Worm (Caenorhabditis elegans) whole organism, L4 larva: ENCODE results near the gene sre-9.

Experiments used
- D1046.2 ChIP-seq: fragments of 200-800 bp; sonication (Bioruptor generic); IDR thresholded peaks from 2 replicates; pipeline ENCODE4 v1.3.6; 2022; ENCODE audit warnings: missing genetic modification characterization, missing compliant biosample characterization
- F10B5.3 ChIP-seq: sonication (generic microtip); optimal IDR thresholded peaks from 2 replicates; lab custom pipeline; 2016; ENCODE audit warnings: mild to moderate bottlenecking, missing genetic modification characterization, missing compliant biosample characterization
- F26F4.8 ChIP-seq: fragments of 200-800 bp; sonication (Bioruptor generic); conservative IDR thresholded peaks from 2 replicates; pipeline ENCODE4 v1.3.6; 2022; ENCODE audit warnings: missing genetic modification characterization, missing compliant biosample characterization
- Y5F2A.4 ChIP-seq: fragments of 200-800 bp; sonication (Bioruptor generic); optimal IDR thresholded peaks from 2 replicates; lab custom pipeline; 2018; ENCODE audit warnings: mild to moderate bottlenecking, missing genetic modification characterization, missing compliant biosample characterization
- ZK337.2 ChIP-seq: fragments of 200-800 bp; sonication (Bioruptor generic); IDR thresholded peaks from 2 replicates; pipeline ENCODE4 v1.3.6; 2022; ENCODE audit warnings: missing genetic modification reagents, missing genetic modification characterization, missing compliant biosample characterization
- aha-1 ChIP-seq: fragments of 150-350 bp; peaks from one replicate; lab custom pipeline; 2014; ENCODE audit warnings: missing biosample characterization, missing genetic modification characterization
- ama-1 ChIP-seq: fragments of 150-350 bp; optimal IDR thresholded peaks from 2 replicates; lab custom pipeline; 2014; ENCODE audit warnings: inconsistent platforms, mixed read lengths
- arid-1 ChIP-seq: fragments of 200-800 bp; sonication (Bioruptor generic); conservative IDR thresholded peaks from 2 replicates; pipeline ENCODE4 v1.3.6; 2022; ENCODE audit warnings: missing genetic modification reagents, missing genetic modification characterization, missing compliant biosample characterization
- ceh-28 ChIP-seq: fragments of 150-350 bp; optimal IDR thresholded peaks from 2 replicates; lab custom pipeline; 2014; ENCODE audit warnings: missing biosample characterization, missing genetic modification reagents, missing genetic modification characterization
- ceh-44 ChIP-seq: fragments of 200-800 bp; sonication (Bioruptor generic); IDR thresholded peaks from 2 replicates; pipeline ENCODE4 v1.3.6; 2022; ENCODE audit warnings: missing genetic modification reagents, missing genetic modification characterization, missing compliant biosample characterization
- ceh-82 ChIP-seq: sonication (generic microtip); optimal IDR thresholded peaks from 2 replicates; lab custom pipeline; 2017; ENCODE audit warnings: missing biosample characterization, missing genetic modification characterization
- ctbp-1 ChIP-seq: fragments of 200-800 bp; sonication (Bioruptor generic); IDR thresholded peaks from 2 replicates; pipeline ENCODE4 v1.3.6; 2022; ENCODE audit warnings: missing genetic modification reagents, missing genetic modification characterization, missing compliant biosample characterization
- daf-12 ChIP-seq: fragments of 150-350 bp; optimal IDR thresholded peaks from 2 replicates; lab custom pipeline; 2014; ENCODE audit warnings: missing biosample characterization, missing genetic modification reagents, missing genetic modification characterization
- dpl-1 ChIP-seq: fragments of 150-350 bp; optimal IDR thresholded peaks from 2 replicates; lab custom pipeline; 2014; ENCODE audit warnings: missing biosample characterization, missing genetic modification reagents, missing genetic modification characterization
- duxl-1 ChIP-seq: sonication (generic microtip); optimal IDR thresholded peaks from 2 replicates; lab custom pipeline; 2016; ENCODE audit warnings: mild to moderate bottlenecking, missing genetic modification characterization, moderate library complexity, missing compliant biosample characterization; ENCODE audit not compliant: poor library complexity
- dve-1 ChIP-seq: sonication (generic microtip); optimal IDR thresholded peaks from 2 replicates; lab custom pipeline; 2017; ENCODE audit warnings: antibody characterized with exemption, mild to moderate bottlenecking, missing genetic modification characterization, missing compliant biosample characterization; ENCODE audit not compliant: insufficient read depth
- egl-27 ChIP-seq: sonication (generic microtip); optimal IDR thresholded peaks from 3 replicates; lab custom pipeline; 2017; ENCODE audit warnings: missing biosample characterization, missing genetic modification reagents, missing genetic modification characterization
- egl-43 ChIP-seq: fragments of 200-800 bp; sonication (Bioruptor generic); IDR thresholded peaks from 2 replicates; pipeline ENCODE4 v1.3.6; 2022; ENCODE audit warnings: missing genetic modification reagents, missing genetic modification characterization, missing compliant biosample characterization
- gei-8 ChIP-seq: fragments of 200-800 bp; sonication (Bioruptor generic); optimal IDR thresholded peaks from 2 replicates; lab custom pipeline; 2018; ENCODE audit warnings: mild to moderate bottlenecking, missing genetic modification characterization, missing compliant biosample characterization
- jun-1 ChIP-seq: fragments of 150-350 bp; optimal IDR thresholded peaks from 2 replicates; lab custom pipeline; 2014; ENCODE audit warnings: missing biosample characterization, missing genetic modification reagents, missing genetic modification characterization
- lin-29 ChIP-seq: fragments of 200-800 bp; sonication (Bioruptor generic); IDR thresholded peaks from 2 replicates; pipeline ENCODE4 v1.3.6; 2022; ENCODE audit warnings: missing genetic modification reagents, missing genetic modification characterization, missing compliant biosample characterization
- lin-38 ChIP-seq: fragments of 200-800 bp; sonication (Bioruptor generic); IDR thresholded peaks from 2 replicates; pipeline ENCODE4 v1.3.6; 2022; ENCODE audit warnings: missing genetic modification reagents, missing genetic modification characterization, missing compliant biosample characterization
- madf-9 ChIP-seq: fragments of 200-800 bp; sonication (Bioruptor generic); conservative IDR thresholded peaks from 2 replicates; pipeline ENCODE4 v1.3.6; 2022; ENCODE audit warnings: missing genetic modification reagents, missing genetic modification characterization, missing compliant biosample characterization
- mep-1 ChIP-seq: fragments of 150-350 bp; sonication (generic microtip); optimal IDR thresholded peaks from 3 replicates; lab custom pipeline; 2014; ENCODE audit warnings: missing biosample characterization, missing genetic modification characterization
- mxl-2 ChIP-seq: fragments of 200-800 bp; sonication (Bioruptor generic); conservative IDR thresholded peaks from 2 replicates; pipeline ENCODE4 v1.3.6; 2022; ENCODE audit warnings: missing genetic modification reagents, missing genetic modification characterization, missing compliant biosample characterization
- mxl-3 ChIP-seq: fragments of 200-800 bp; sonication (Bioruptor generic); optimal IDR thresholded peaks from 2 replicates; lab custom pipeline; 2018; ENCODE audit warnings: mild to moderate bottlenecking, missing genetic modification characterization, missing compliant biosample characterization
- nhr-102 ChIP-seq: sonication (generic microtip); optimal IDR thresholded peaks from 2 replicates; lab custom pipeline; 2016; ENCODE audit warnings: mild to moderate bottlenecking, missing genetic modification characterization, moderate library complexity, missing compliant biosample characterization
- nhr-11 ChIP-seq: fragments of 150-350 bp; optimal IDR thresholded peaks from 2 replicates; lab custom pipeline; 2014; ENCODE audit warnings: missing biosample characterization, missing genetic modification characterization
- nhr-28 ChIP-seq: fragments of 150-350 bp; optimal IDR thresholded peaks from 2 replicates; lab custom pipeline; 2014; ENCODE audit warnings: missing biosample characterization, missing genetic modification characterization
- pha-4 ChIP-seq, 2 experiments: fragments of 150-350 bp in 1 of 2; fragments of 200-800 bp in 1 of 2; sonication (Bioruptor generic) in 1 of 2; IDR thresholded peaks in 1 of 2; optimal IDR thresholded peaks in 1 of 2; 2 replicates each; pipeline versions ENCODE4 v1.3.6 to Lab custom; 2014 to 2022; ENCODE audit warnings: missing genetic modification characterization in 2 of 2, missing genetic modification reagents in 2 of 2, missing biosample characterization in 1 of 2, missing compliant biosample characterization in 1 of 2
- php-3 ChIP-seq: fragments of 200-800 bp; sonication (Bioruptor generic); IDR thresholded peaks from 2 replicates; pipeline ENCODE4 v1.3.6; 2022; ENCODE audit warnings: missing genetic modification reagents, missing genetic modification characterization, missing compliant biosample characterization
- pqm-1 ChIP-seq: sonication (generic microtip); optimal IDR thresholded peaks from 2 replicates; lab custom pipeline; 2017; ENCODE audit warnings: missing biosample characterization, missing genetic modification characterization
- saeg-2 ChIP-seq: fragments of 200-800 bp; sonication (Bioruptor generic); IDR thresholded peaks from 2 replicates; pipeline ENCODE4 v1.3.6; 2022; ENCODE audit warnings: missing genetic modification reagents, missing genetic modification characterization, missing compliant biosample characterization
- set-16 ChIP-seq: fragments of 200-800 bp; sonication (Bioruptor generic); IDR thresholded peaks from 2 replicates; pipeline ENCODE4 v1.3.6; 2022; ENCODE audit warnings: missing genetic modification reagents, missing genetic modification characterization, missing compliant biosample characterization
- spr-3 ChIP-seq: fragments of 200-800 bp; sonication (Bioruptor generic); optimal IDR thresholded peaks from 2 replicates; lab custom pipeline; 2018; ENCODE audit warnings: mild to moderate bottlenecking, missing genetic modification characterization, missing compliant biosample characterization
- tag-97 ChIP-seq: fragments of 200-800 bp; sonication (Bioruptor generic); IDR thresholded peaks from 2 replicates; pipeline ENCODE4 v1.3.6; 2022; ENCODE audit warnings: missing genetic modification characterization, missing compliant biosample characterization
- unc-130 ChIP-seq: sonication (generic microtip); optimal IDR thresholded peaks from 2 replicates; lab custom pipeline; 2016; ENCODE audit warnings: missing genetic modification reagents, missing genetic modification characterization, missing compliant biosample characterization
- unc-62 ChIP-seq, 3 experiments: fragments of 150-350 bp in 1 of 3; sonication (generic microtip); optimal IDR thresholded peaks in 2 of 3; peaks in 1 of 3; 1 replicate in 1 of 3; 2 replicates in 2 of 3; lab custom pipeline; 2014 to 2017; ENCODE audit warnings: missing biosample characterization in 3 of 3, missing genetic modification characterization in 3 of 3, missing genetic modification reagents in 3 of 3, missing genotype in 1 of 3
- vab-7 ChIP-seq: fragments of 200-800 bp; sonication (Bioruptor generic); IDR thresholded peaks from 2 replicates; pipeline ENCODE4 v1.3.6; 2022; ENCODE audit warnings: missing genetic modification reagents, missing genetic modification characterization, missing compliant biosample characterization
- zfp-3 ChIP-seq: fragments of 200-800 bp; sonication (Bioruptor generic); conservative IDR thresholded peaks from 2 replicates; pipeline ENCODE4 v1.3.6; 2022; ENCODE audit warnings: missing genetic modification reagents, missing genetic modification characterization, missing compliant biosample characterization
- ztf-11 ChIP-seq: fragments of 150-350 bp; optimal IDR thresholded peaks from 2 replicates; lab custom pipeline; 2014; ENCODE audit warnings: missing biosample characterization, missing genetic modification characterization
- ztf-7 ChIP-seq: fragments of 150-350 bp; optimal IDR thresholded peaks from 2 replicates; lab custom pipeline; 2014; ENCODE audit warnings: missing biosample characterization, missing genetic modification characterization

sre-9 gene

ce11 chrV:3905841-3906240 is 11.1 kb downstream of the sre-9 start, which contains the start of gene nhr-156:
Gene nhr-156, plus strand, starts transcription at chrV:3906106.
- peak; percentile 0 for TF ChIP-seq nhr-28
- no peak for TF ChIP-seq vab-7 (GFP tag; lab: Robert Waterston, UW)
- TF ChIP-seq pqm-1 (tag; lab: Kevin White, UChicago) = peak; percentile 3
- no peak for TF ChIP-seq pha-4 (GFP tag; IDR thresholded peaks at IDR 0.05; lab: Robert Waterston, UW)
- no peak for TF ChIP-seq pha-4 (tag; optimal IDR thresholded peaks at IDR 0.05; lab: Kevin White, UChicago)
- peak; percentile 81 for TF ChIP-seq duxl-1

- no peak for TF ChIP-seq ceh-28 (tag; lab: Kevin White, UChicago)
- TF ChIP-seq lin-38 (GFP tag; lab: Robert Waterston, UW) = no peak
- TF ChIP-seq unc-130 (GFP tag; lab: Kevin White, UChicago) = no peak
- no peak for TF ChIP-seq dpl-1 (GFP tag; lab: Kevin White, UChicago)
- TF ChIP-seq lin-29 (GFP tag; lab: Robert Waterston, UW) = no peak
- no peak for TF ChIP-seq nhr-102 (tag; lab: Kevin White, UChicago)
- no peak for TF ChIP-seq nhr-11 (tag; lab: Kevin White, UChicago)
- TF ChIP-seq egl-27 (tag; lab: Kevin White, UChicago) = no peak
- TF ChIP-seq jun-1 (tag; lab: Kevin White, UChicago) = no peak
- no peak for TF ChIP-seq php-3 (GFP tag; lab: Robert Waterston, UW)
- TF ChIP-seq ceh-44 (GFP tag; lab: Robert Waterston, UW) = no peak
Observed at ce11 chrV:3912472-3912871, 17.7 kb downstream of the sre-9 start, which contains the start of gene srx-68. Gene srx-68, plus strand, starts transcription at chrV:3912772.

- TF ChIP-seq unc-62 (GFP tag; optimal IDR thresholded peaks at IDR 0.05 in 1 of 2; lab: Kevin White, UChicago) = peak in 1 of 2 experiments; percentile 29
- no peak for TF ChIP-seq unc-62 (tag; optimal IDR thresholded peaks at IDR 0.05; lab: Kevin White, UChicago)
- no peak for TF ChIP-seq mxl-2
- TF ChIP-seq madf-9 (GFP tag; lab: Robert Waterston, UW) = no peak
- TF ChIP-seq gei-8 (GFP tag; lab: Kevin White, UChicago) = no peak
- peak; percentile 67 for TF ChIP-seq set-16 (GFP tag; lab: Robert Waterston, UW)
- no peak for TF ChIP-seq daf-12 (tag; lab: Kevin White, UChicago)
- no peak for TF ChIP-seq zfp-3 (GFP tag; lab: Robert Waterston, UW)
- TF ChIP-seq egl-43 (GFP tag; lab: Robert Waterston, UW) = 0 out of 2 replicates have a peak, but pooled peaks have one; percentile 9
- TF ChIP-seq php-3 (GFP tag; lab: Robert Waterston, UW) = no peak
- TF ChIP-seq aha-1 (tag; lab: Kevin White, UChicago) = peak; percentile 76
Observed at ce11 chrV:3913131-3913530, 18.4 kb downstream of the sre-9 start.

ce11 chrV:3916480-3916879 is 21.7 kb downstream of the sre-9 start, which contains the start of gene srx-67:
Gene srx-67, plus strand, starts transcription at chrV:3916780.
- TF ChIP-seq unc-130 (GFP tag; lab: Kevin White, UChicago) = no peak
- peak; percentile 74 for TF ChIP-seq aha-1 (tag; lab: Kevin White, UChicago)

- TF ChIP-seq ZK337.2 (GFP tag; lab: Robert Waterston, UW) (no peak), arid-1 (no peak), mep-1 (tag; lab: Kevin White, UChicago) (no peak), F26F4.8 (GFP tag; lab: Robert Waterston, UW) (no peak), F10B5.3 (no peak), ceh-82 (tag; lab: Kevin White, UChicago) (no peak), Y5F2A.4 (GFP tag; lab: Kevin White, UChicago) (no peak), ztf-11 (tag; lab: Kevin White, UChicago) (no peak), zfp-3 (GFP tag; lab: Robert Waterston, UW) (no peak), spr-3 (no peak), saeg-2 (GFP tag; lab: Robert Waterston, UW) (no peak), mxl-3 (no peak), ztf-7 (tag; lab: Kevin White, UChicago) (no peak), tag-97 (GFP tag; lab: Robert Waterston, UW) (no peak), jun-1 (tag; lab: Kevin White, UChicago) (no peak), ctbp-1 (GFP tag; lab: Robert Waterston, UW) (no peak), dve-1 (tag; lab: Kevin White, UChicago) (no peak), pha-4 (GFP tag; IDR thresholded peaks at IDR 0.05; lab: Robert Waterston, UW) (no peak), pha-4 (tag; optimal IDR thresholded peaks at IDR 0.05; lab: Kevin White, UChicago) (no peak), D1046.2 (GFP tag; lab: Robert Waterston, UW) (no peak), ama-1 (lab: Kevin White, UChicago) (no peak)
- TF ChIP-seq, all 104 proteins: peak for 0
Observed at ce11 chrV:3919289-3919688, 24.5 kb downstream of the sre-9 start, which contains the start of gene srx-66. Gene srx-66, plus strand, starts transcription at chrV:3919589.
